Worm (Caenorhabditis elegans): Measurements from ENCODE around the gene Y57G11C.1131.

ce11 chrIV:14937017-14937416 lies 4.2 kb downstream of the Y57G11C.1131 start, which contains the start of gene Y57G11C.1144:
- TF ChIP-seq ceh-90 (tag; optimal IDR thresholded peaks at IDR 0.05) (no peak), elt-3 (tag; optimal IDR thresholded peaks at IDR 0.05) (no peak), mdl-1 (tag; optimal IDR thresholded peaks at IDR 0.05) (no peak), fkh-4 (tag; optimal IDR thresholded peaks at IDR 0.05; ENCODE audit: borderline replicate concordance) (no peak), nhr-77 (tag; optimal IDR thresholded peaks at IDR 0.05) (no peak), dpl-1 (GFP tag; optimal IDR thresholded peaks at IDR 0.05) (no peak), ama-1 (optimal IDR thresholded peaks at IDR 0.05) (no peak), ceh-63 (GFP tag; optimal IDR thresholded peaks at IDR 0.05) (no peak), irx-1 (tag; optimal IDR thresholded peaks at IDR 0.05) (no peak)

All from whole organism, L1 larva.